Worm (Caenorhabditis elegans): ENCODE measurements around the gene Y57A10A.29.

The Y57A10A.29 gene

ce11 chrII:12266797-12267196, 12.6 kb upstream of the Y57A10A.29 start:
- TF ChIP-seq ceh-36 (tag; optimal IDR thresholded peaks at IDR 0.05) (no peak), ama-1 (optimal IDR thresholded peaks at IDR 0.05) (no peak), aly-1 (tag; optimal IDR thresholded peaks at IDR 0.05) (no peak), ceh-13 (GFP tag; optimal IDR thresholded peaks at IDR 0.05) (no peak), hmbx-1 (tag; optimal IDR thresholded peaks at IDR 0.05) (no peak), ets-7 (tag; optimal IDR thresholded peaks at IDR 0.05) (no peak), flt-1 (GFP tag; IDR thresholded peaks at IDR 0.05) (no peak), pes-1 (GFP tag; IDR thresholded peaks at IDR 0.05) (no peak), tbx-11 (GFP tag; IDR thresholded peaks at IDR 0.05) (no peak), F13C5.2 (tag; optimal IDR thresholded peaks at IDR 0.05) (no peak), B0310.2 (tag; optimal IDR thresholded peaks at IDR 0.05) (no peak), tra-4 (tag; optimal IDR thresholded peaks at IDR 0.05) (no peak), sea-1 (GFP tag; conservative IDR thresholded peaks at IDR 0.05) (no peak)

DNA sequence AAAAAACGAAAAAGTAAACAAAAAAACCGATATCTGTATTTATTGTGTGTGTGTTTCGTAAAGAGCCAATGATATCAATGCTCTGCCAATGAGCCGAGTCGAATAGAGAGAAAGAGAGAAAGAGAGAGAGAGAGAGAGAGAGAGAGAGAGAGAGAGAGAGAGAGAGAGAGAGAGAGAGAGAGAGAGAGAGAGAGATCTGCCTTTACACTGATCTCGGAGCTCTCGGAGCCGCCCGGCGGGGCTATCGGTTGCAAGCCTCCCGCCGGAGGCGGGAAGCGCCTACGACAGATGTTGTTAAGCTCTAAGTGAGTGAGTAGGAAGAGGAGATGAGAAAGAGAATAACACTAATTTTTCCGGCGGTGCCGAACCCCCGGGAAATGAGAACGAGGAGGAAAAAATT, 10.5 kb upstream of the Y57A10A.29 start:
- TF ChIP-seq ets-7 (tag; optimal IDR thresholded peaks at IDR 0.05) (no peak), ceh-13 (GFP tag; optimal IDR thresholded peaks at IDR 0.05) (no peak), tbx-37 (GFP tag; conservative IDR thresholded peaks at IDR 0.05) (no peak), B0310.2 (tag; optimal IDR thresholded peaks at IDR 0.05) (no peak), scrt-1 (GFP tag; IDR thresholded peaks at IDR 0.05) (no peak), pes-1 (GFP tag; IDR thresholded peaks at IDR 0.05) (no peak), tbx-11 (GFP tag; IDR thresholded peaks at IDR 0.05) (no peak), flt-1 (GFP tag; IDR thresholded peaks at IDR 0.05) (no peak), ama-1 (optimal IDR thresholded peaks at IDR 0.05) (no peak), tra-4 (tag; optimal IDR thresholded peaks at IDR 0.05) (no peak), sea-1 (GFP tag; conservative IDR thresholded peaks at IDR 0.05) (no peak), ceh-36 (tag; optimal IDR thresholded peaks at IDR 0.05) (no peak), hnd-1 (tag; optimal IDR thresholded peaks at IDR 0.05) (no peak), aly-1 (tag; optimal IDR thresholded peaks at IDR 0.05) (no peak)

DNA sequence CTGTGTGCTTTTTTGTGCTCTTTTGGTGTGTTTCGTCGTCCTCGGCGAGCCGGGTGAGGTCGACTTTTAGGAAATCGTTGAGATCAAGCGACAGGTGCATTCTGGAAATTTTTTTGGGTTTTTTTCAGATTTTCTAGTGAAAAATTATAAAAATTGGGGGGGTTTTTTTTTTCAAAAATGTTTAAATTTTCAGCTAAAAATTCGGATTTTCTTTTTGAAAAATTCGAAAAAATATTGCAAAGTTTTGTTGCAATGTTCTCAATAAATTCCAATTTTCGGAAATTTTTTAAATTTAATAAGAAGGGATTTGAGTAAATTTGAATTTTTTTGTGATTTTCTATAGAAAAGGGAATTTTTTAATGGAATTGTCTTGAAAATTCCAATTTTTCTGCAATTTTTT, 4.4 kb upstream of the Y57A10A.29 start, which contains the start of gene Y57A10A.27:
Gene Y57A10A.27, minus strand, starts transcription at position 101 of the 400 bp plus-strand sequence.
- TF ChIP-seq B0310.2 (tag; optimal IDR thresholded peaks at IDR 0.05), result no peak
- no peak for TF ChIP-seq scrt-1 (GFP tag; IDR thresholded peaks at IDR 0.05)
- no peak for TF ChIP-seq hmg-4 (GFP tag; optimal IDR thresholded peaks at IDR 0.05)
- TF ChIP-seq aly-1 (tag; optimal IDR thresholded peaks at IDR 0.05), result no peak
- TF ChIP-seq sea-1 (GFP tag; conservative IDR thresholded peaks at IDR 0.05), result no peak
- TF ChIP-seq pes-1 (GFP tag; IDR thresholded peaks at IDR 0.05), result no peak
- TF ChIP-seq tbx-11 (GFP tag; IDR thresholded peaks at IDR 0.05), result no peak
- no peak for TF ChIP-seq tbx-37 (GFP tag; conservative IDR thresholded peaks at IDR 0.05)
- TF ChIP-seq flt-1 (GFP tag; IDR thresholded peaks at IDR 0.05), result no peak

DNA sequence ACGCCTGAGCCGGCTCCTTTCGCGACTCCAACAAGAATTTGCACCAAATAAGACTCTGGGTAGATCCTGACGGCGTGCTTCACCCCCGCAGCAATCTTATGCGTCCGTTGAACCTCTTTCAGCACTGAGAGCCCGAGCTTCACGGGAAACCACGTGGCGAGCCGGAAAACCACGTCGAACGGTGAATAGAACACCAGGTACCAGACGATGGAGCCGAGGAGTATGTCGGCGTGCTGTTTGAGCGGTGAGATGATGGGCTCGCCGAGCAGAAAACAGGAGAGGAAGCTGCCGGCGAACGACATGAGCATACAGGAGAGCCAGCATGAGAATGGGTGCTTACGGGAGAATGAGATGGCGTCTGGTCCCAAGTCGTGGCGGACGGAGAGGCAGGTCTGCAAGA, 759 bp upstream of the Y57A10A.29 start:
- TF ChIP-seq sea-1 (GFP tag; conservative IDR thresholded peaks at IDR 0.05) (no peak), aly-1 (tag; optimal IDR thresholded peaks at IDR 0.05) (no peak), hmg-4 (GFP tag; optimal IDR thresholded peaks at IDR 0.05) (peak; percentile 9), ceh-36 (tag; optimal IDR thresholded peaks at IDR 0.05) (no peak), hnd-1 (tag; optimal IDR thresholded peaks at IDR 0.05) (no peak), tra-4 (tag; optimal IDR thresholded peaks at IDR 0.05) (no peak), tbx-37 (GFP tag; conservative IDR thresholded peaks at IDR 0.05) (no peak), F13C5.2 (tag; optimal IDR thresholded peaks at IDR 0.05) (no peak)

- TF ChIP-seq hnd-1 (tag; optimal IDR thresholded peaks at IDR 0.05), result no peak
- TF ChIP-seq aly-1 (tag; optimal IDR thresholded peaks at IDR 0.05), result no peak
- no peak for TF ChIP-seq B0310.2 (tag; optimal IDR thresholded peaks at IDR 0.05)
- TF ChIP-seq F13C5.2 (tag; optimal IDR thresholded peaks at IDR 0.05), result no peak
Observed at ce11 chrII:12280360-12280759, 999 bp downstream of the Y57A10A.29 start, which contains the start of gene ife-5. Gene ife-5 (plus strand): TSS chrII:12280660.

ce11 chrII:12284045-12284444, 4.7 kb downstream of the Y57A10A.29 start:
- TF ChIP-seq hmg-4 (GFP tag; optimal IDR thresholded peaks at IDR 0.05) (no peak), tbx-11 (GFP tag; IDR thresholded peaks at IDR 0.05) (no peak), sea-1 (GFP tag; conservative IDR thresholded peaks at IDR 0.05) (no peak), aly-1 (tag; optimal IDR thresholded peaks at IDR 0.05) (no peak), ets-7 (tag; optimal IDR thresholded peaks at IDR 0.05) (no peak), pes-1 (GFP tag; IDR thresholded peaks at IDR 0.05) (no peak), hmbx-1 (tag; optimal IDR thresholded peaks at IDR 0.05) (no peak), B0310.2 (tag; optimal IDR thresholded peaks at IDR 0.05) (no peak), ceh-13 (GFP tag; optimal IDR thresholded peaks at IDR 0.05) (no peak), ceh-36 (tag; optimal IDR thresholded peaks at IDR 0.05) (no peak), hnd-1 (tag; optimal IDR thresholded peaks at IDR 0.05) (no peak), scrt-1 (GFP tag; IDR thresholded peaks at IDR 0.05) (no peak), ama-1 (optimal IDR thresholded peaks at IDR 0.05) (no peak), F13C5.2 (tag; optimal IDR thresholded peaks at IDR 0.05) (no peak), flt-1 (GFP tag; IDR thresholded peaks at IDR 0.05) (no peak)

DNA sequence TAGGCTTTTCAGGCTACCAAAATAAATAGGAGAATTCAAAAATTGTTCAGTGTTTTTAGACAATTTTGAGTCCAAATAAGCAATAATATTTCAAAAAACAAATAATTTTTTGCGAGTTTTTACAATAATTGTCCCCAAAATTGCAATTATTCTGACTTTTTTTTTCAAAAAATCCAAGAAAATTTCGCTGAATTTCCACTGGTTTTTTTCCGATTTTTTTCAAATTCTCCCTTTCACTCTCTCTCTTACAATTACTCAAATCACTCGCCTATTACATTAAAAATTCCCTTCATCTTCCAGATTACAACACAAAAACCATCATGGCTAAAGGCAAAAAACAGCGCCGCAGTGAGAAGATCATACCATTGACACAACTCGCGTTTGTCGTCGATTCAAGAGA, 9.7 kb downstream of the Y57A10A.29 start, which contains the start of gene Y57A10A.31:
Gene Y57A10A.31, plus strand, starts transcription at position 301 of the 400 bp plus-strand sequence.
- no peak for TF ChIP-seq hmbx-1 (tag; optimal IDR thresholded peaks at IDR 0.05)
- no peak for TF ChIP-seq B0310.2 (tag; optimal IDR thresholded peaks at IDR 0.05)
- TF ChIP-seq sea-1 (GFP tag; conservative IDR thresholded peaks at IDR 0.05), result no peak
- no peak for TF ChIP-seq hmg-4 (GFP tag; optimal IDR thresholded peaks at IDR 0.05)

ce11 chrII:12296591-12296990, 17.2 kb downstream of the Y57A10A.29 start:
- TF ChIP-seq hmg-4 (GFP tag; optimal IDR thresholded peaks at IDR 0.05) (no peak), tra-4 (tag; optimal IDR thresholded peaks at IDR 0.05) (no peak), flt-1 (GFP tag; IDR thresholded peaks at IDR 0.05) (no peak), B0310.2 (tag; optimal IDR thresholded peaks at IDR 0.05) (no peak), tbx-37 (GFP tag; conservative IDR thresholded peaks at IDR 0.05) (no peak), ceh-13 (GFP tag; optimal IDR thresholded peaks at IDR 0.05) (no peak), scrt-1 (GFP tag; IDR thresholded peaks at IDR 0.05) (no peak)
